Fruit fly (Drosophila melanogaster): ENCODE data around the gene HDAC11.

HDAC11 gene

DNA sequence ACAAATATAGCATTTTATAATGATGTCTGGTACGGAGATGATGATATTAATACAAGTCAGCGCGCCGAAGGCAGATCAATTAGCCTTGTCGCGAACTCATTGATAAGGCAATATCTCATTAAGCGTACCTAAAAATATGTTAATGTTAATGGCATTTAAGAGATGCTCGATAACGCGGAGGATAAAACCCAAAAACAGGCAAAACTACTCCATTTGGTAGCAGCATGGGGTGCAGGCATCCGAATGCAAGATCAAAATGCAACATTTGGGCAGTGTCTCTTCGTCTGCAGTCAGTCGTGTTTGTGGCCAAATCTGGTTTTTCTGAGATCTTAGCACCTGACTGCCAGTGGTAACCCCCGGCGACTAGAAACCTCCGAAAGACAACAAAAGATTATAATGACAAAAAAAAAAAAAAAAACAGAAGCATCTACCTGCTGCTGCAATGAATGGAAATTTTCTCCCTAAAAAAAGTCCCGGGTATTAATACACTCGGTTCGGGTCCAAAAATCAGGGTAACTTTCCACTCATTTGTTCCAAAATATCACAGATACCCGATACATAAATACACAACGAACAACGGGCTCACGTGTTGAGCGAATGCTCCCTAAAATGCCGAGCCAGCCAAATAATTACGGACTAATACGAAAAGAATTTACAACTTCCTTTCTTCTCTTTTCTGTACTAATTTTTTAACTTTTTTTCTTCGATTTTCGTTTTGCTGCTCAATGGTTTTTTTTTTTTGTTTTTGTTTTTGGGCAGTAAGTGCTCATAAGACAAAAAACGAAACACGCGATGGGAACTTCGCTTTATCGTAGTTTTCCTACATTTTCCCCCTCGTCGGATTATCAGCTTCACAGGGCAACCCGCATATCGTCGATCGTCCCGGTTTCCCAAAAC, 9.8 kb downstream of the HDAC11 start:
- TF ChIP-seq usp (GFP tag; optimal IDR thresholded peaks at IDR 0.05) (no peak), HLH106 (tag; optimal IDR thresholded peaks at IDR 0.05) (no peak), Rel (GFP tag; optimal IDR thresholded peaks at IDR 0.05) (no peak), Rel (tag; optimal IDR thresholded peaks at IDR 0.05) (peak; percentile 52), CrebA (GFP tag; optimal IDR thresholded peaks at IDR 0.05; ENCODE audit: borderline replicate concordance) (no peak), woc (GFP tag; optimal IDR thresholded peaks at IDR 0.05) (no peak), CG32264 (GFP tag; optimal IDR thresholded peaks at IDR 0.05) (no peak), Dif (GFP tag; optimal IDR thresholded peaks at IDR 0.05; ENCODE audit: partially characterized antibody) (no peak), dl (GFP tag; optimal IDR thresholded peaks at IDR 0.05; ENCODE audit: insufficient read depth in 1 of 2, partially characterized antibody in 2 of 2) (no peak), brk (GFP tag; optimal IDR thresholded peaks at IDR 0.05) (no peak)

DNA sequence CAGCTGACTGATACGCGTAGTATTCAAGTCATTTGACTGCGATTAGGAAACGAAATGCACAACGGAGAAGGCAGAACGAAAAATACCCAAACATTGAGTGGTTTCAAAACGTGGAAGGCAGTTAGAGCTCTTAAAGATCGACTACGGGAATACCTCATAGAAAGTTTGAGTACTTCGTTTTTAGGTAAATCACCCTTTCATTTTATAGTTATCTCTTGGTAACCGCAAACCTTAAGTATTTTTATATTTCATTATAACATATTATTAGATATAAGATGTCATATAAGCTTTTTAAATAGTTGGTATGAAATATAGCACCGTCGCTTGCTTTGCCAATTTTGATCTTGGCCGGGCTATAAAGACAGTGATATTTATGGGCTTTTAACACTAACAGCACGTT, 10.9 kb downstream of the HDAC11 start:
- no peak for TF ChIP-seq Mio (GFP tag; optimal IDR thresholded peaks at IDR 0.05)
- TF ChIP-seq jim (GFP tag; optimal IDR thresholded peaks at IDR 0.05), result no peak
- no peak for TF ChIP-seq rgr (GFP tag; optimal IDR thresholded peaks at IDR 0.05)
- TF ChIP-seq Vsx2 (GFP tag; optimal IDR thresholded peaks at IDR 0.05; ENCODE audit: partially characterized antibody), result no peak
- TF ChIP-seq sv (GFP tag; optimal IDR thresholded peaks at IDR 0.05), result no peak
- TF ChIP-seq HLH106 (tag; optimal IDR thresholded peaks at IDR 0.05), result no peak
- no peak for TF ChIP-seq Myc (optimal IDR thresholded peaks at IDR 0.05)
- TF ChIP-seq Hnf4 (GFP tag; optimal IDR thresholded peaks at IDR 0.05), result no peak
- no peak for TF ChIP-seq dl (GFP tag; optimal IDR thresholded peaks at IDR 0.05; ENCODE audit: insufficient read depth in 1 of 2, partially characterized antibody in 2 of 2)

DNA sequence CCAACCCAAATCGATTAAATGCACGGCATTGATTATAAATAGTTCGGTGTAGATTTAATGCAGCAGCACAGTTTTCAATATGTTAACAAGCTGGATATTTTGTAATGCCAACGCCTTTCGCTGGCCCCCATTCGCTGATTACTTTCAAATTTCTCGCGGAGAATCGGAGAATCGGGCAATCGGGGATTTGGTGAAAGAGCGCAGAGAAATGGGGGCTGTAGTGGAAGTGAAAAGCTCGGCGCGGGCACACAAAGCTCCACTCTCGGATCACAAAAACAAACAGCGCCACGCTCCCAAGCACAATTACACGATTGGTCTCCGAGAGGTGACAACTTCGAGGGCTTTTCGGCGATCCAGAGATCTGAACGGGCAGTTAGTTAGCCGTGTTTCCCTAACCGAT, 14.4 kb downstream of the HDAC11 start, which contains the start of gene Esp:
Esp (plus strand) TSS at position 301 of the 400 bp plus-strand sequence.
- TF ChIP-seq dl (GFP tag; optimal IDR thresholded peaks at IDR 0.05; ENCODE audit: insufficient read depth in 1 of 2, partially characterized antibody in 2 of 2) (no peak), Dif (GFP tag; optimal IDR thresholded peaks at IDR 0.05; ENCODE audit: partially characterized antibody) (no peak), pan (optimal IDR thresholded peaks at IDR 0.05) (no peak), Hnf4 (GFP tag; optimal IDR thresholded peaks at IDR 0.05) (no peak), Sp1 (GFP tag; optimal IDR thresholded peaks at IDR 0.05) (no peak), usp (GFP tag; optimal IDR thresholded peaks at IDR 0.05) (no peak), OdsH (GFP tag; optimal IDR thresholded peaks at IDR 0.05) (no peak), GATAd (GFP tag; optimal IDR thresholded peaks at IDR 0.05) (no peak), Jra (GFP tag; optimal IDR thresholded peaks at IDR 0.05) (no peak), Vsx2 (GFP tag; optimal IDR thresholded peaks at IDR 0.05; ENCODE audit: partially characterized antibody) (no peak), Hr83 (GFP tag; optimal IDR thresholded peaks at IDR 0.05; ENCODE audit: poor library complexity, severe bottlenecking) (no peak), jim (GFP tag; optimal IDR thresholded peaks at IDR 0.05) (no peak), br (GFP tag; optimal IDR thresholded peaks at IDR 0.05) (no peak), HLH106 (tag; optimal IDR thresholded peaks at IDR 0.05) (no peak), dmrt93B (GFP tag; optimal IDR thresholded peaks at IDR 0.05) (no peak), rgr (GFP tag; optimal IDR thresholded peaks at IDR 0.05) (no peak)

DNA sequence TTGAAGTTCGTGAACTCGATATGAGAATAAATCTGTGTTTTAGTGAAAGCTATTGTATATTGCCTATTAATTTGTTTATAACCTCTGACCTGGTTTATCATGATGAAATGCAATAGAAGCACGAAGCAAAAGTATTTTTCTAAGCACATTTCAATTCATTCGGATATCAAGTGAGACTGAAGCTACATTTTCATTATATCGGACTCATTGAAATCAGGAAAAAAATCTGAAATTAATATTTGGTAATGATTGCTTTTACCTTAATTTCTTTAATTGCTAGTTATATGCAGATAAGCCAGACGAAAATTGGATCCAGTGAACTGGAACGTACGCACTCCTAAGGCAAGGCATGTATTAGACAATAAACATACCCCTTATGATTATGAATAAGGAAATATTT, 15.0 kb downstream of the HDAC11 start, which contains the start of gene CG33658:
CG33658 (minus strand) TSS at position 101 of the 400 bp plus-strand sequence.
- TF ChIP-seq h (GFP tag; optimal IDR thresholded peaks at IDR 0.05) (no peak), jim (GFP tag; optimal IDR thresholded peaks at IDR 0.05) (no peak), HLH106 (tag; optimal IDR thresholded peaks at IDR 0.05) (no peak), usp (GFP tag; optimal IDR thresholded peaks at IDR 0.05) (no peak), GATAd (GFP tag; optimal IDR thresholded peaks at IDR 0.05) (no peak), psq (GFP tag; optimal IDR thresholded peaks at IDR 0.05) (no peak), Sp1 (GFP tag; optimal IDR thresholded peaks at IDR 0.05) (no peak), N (GFP tag; optimal IDR thresholded peaks at IDR 0.05) (no peak), dsf (GFP tag; optimal IDR thresholded peaks at IDR 0.05; ENCODE audit: borderline replicate concordance) (no peak), OdsH (GFP tag; optimal IDR thresholded peaks at IDR 0.05) (no peak), rgr (GFP tag; optimal IDR thresholded peaks at IDR 0.05) (no peak), Myc (optimal IDR thresholded peaks at IDR 0.05) (no peak), sv (GFP tag; optimal IDR thresholded peaks at IDR 0.05) (no peak), CG32264 (GFP tag; optimal IDR thresholded peaks at IDR 0.05) (no peak), Hnf4 (GFP tag; optimal IDR thresholded peaks at IDR 0.05) (no peak), tai (GFP tag; optimal IDR thresholded peaks at IDR 0.05) (no peak), fru (GFP tag; optimal IDR thresholded peaks at IDR 0.05) (no peak), lola (GFP tag; optimal IDR thresholded peaks at IDR 0.05) (no peak), woc (GFP tag; optimal IDR thresholded peaks at IDR 0.05) (no peak), ey (GFP tag; optimal IDR thresholded peaks at IDR 0.05) (no peak)

All from whole organism, wandering third instar larva.